Worm (Caenorhabditis elegans) whole organism, young adult: ENCODE data around the gene perm-1.

ENCODE experiments used
- B0019.2 ChIP-seq: fragments of 200-800 bp; sonication (Bioruptor generic); conservative IDR thresholded peaks from 2 replicates; pipeline ENCODE4 v1.3.6; 2022; ENCODE audit warnings: missing genetic modification reagents, missing genetic modification characterization, missing compliant biosample characterization
- C17E4.6 ChIP-seq: fragments of 200-800 bp; sonication (Bioruptor generic); IDR thresholded peaks from 2 replicates; pipeline ENCODE4 v1.3.6; 2022; ENCODE audit warnings: missing genetic modification reagents, missing genetic modification characterization, missing compliant biosample characterization
- F33H1.4 ChIP-seq: fragments of 200-800 bp; sonication (Bioruptor generic); IDR thresholded peaks from 2 replicates; pipeline ENCODE4 v1.3.6; 2022; ENCODE audit warnings: missing genetic modification reagents, missing genetic modification characterization, missing compliant biosample characterization
- F37B4.10 ChIP-seq: fragments of 200-800 bp; sonication (Bioruptor generic); IDR thresholded peaks from 2 replicates; pipeline ENCODE4 v1.3.6; 2022; ENCODE audit warnings: missing genetic modification characterization, missing compliant biosample characterization
- F39B2.1 ChIP-seq: fragments of 200-800 bp; sonication (Bioruptor generic); IDR thresholded peaks from 2 replicates; pipeline ENCODE4 v1.3.6; 2022; ENCODE audit warnings: missing genetic modification reagents, missing genetic modification characterization, missing compliant biosample characterization
- F55B11.4 ChIP-seq: sonication (generic microtip); optimal IDR thresholded peaks from 2 replicates; lab custom pipeline; 2016; ENCODE audit warnings: missing compliant biosample characterization, missing genetic modification characterization, borderline replicate concordance; ENCODE audit not compliant: insufficient read depth
- F57A8.1 ChIP-seq: fragments of 200-800 bp; sonication (Bioruptor generic); optimal IDR thresholded peaks from 2 replicates; lab custom pipeline; 2018; ENCODE audit warnings: mild to moderate bottlenecking, missing genetic modification characterization, moderate library complexity, missing compliant biosample characterization
- K12H6.12 ChIP-seq: fragments of 200-800 bp; sonication (Bioruptor generic); optimal IDR thresholded peaks from 2 replicates; lab custom pipeline; 2018; ENCODE audit warnings: mild to moderate bottlenecking, missing genetic modification characterization, missing compliant biosample characterization
- Y53F4B.3 ChIP-seq: fragments of 200-800 bp; sonication (Bioruptor generic); IDR thresholded peaks from 2 replicates; pipeline ENCODE4 v1.3.6; 2022; ENCODE audit warnings: missing genetic modification reagents, missing genetic modification characterization, missing compliant biosample characterization
- Y56A3A.18 ChIP-seq: fragments of 200-800 bp; sonication (Bioruptor generic); IDR thresholded peaks from 2 replicates; pipeline ENCODE4 v1.3.6; 2022; ENCODE audit warnings: missing genetic modification reagents, missing genetic modification characterization, missing compliant biosample characterization
- Y67H2A.10 ChIP-seq: fragments of 200-800 bp; sonication (Bioruptor generic); conservative IDR thresholded peaks from 2 replicates; pipeline ENCODE4 v1.3.6; 2022; ENCODE audit warnings: missing genetic modification reagents, missing genetic modification characterization, missing compliant biosample characterization
- Y79H2A.3 ChIP-seq: fragments of 200-800 bp; sonication (Bioruptor generic); conservative IDR thresholded peaks from 2 replicates; pipeline ENCODE4 v1.3.6; 2022; ENCODE audit warnings: missing genetic modification reagents, missing genetic modification characterization, missing compliant biosample characterization
- ama-1 ChIP-seq, 3 experiments: fragments of 150-350 bp in 1 of 3; sonication (generic microtip) in 2 of 3; optimal IDR thresholded peaks; 2 replicates each; lab custom pipeline; 2014 to 2018; ENCODE audit warnings: missing biosample characterization in 2 of 3, missing genetic modification characterization in 2 of 3, missing genetic modification reagents in 2 of 3
- aptf-2 ChIP-seq: fragments of 200-800 bp; sonication (Bioruptor generic); conservative IDR thresholded peaks from 2 replicates; pipeline ENCODE4 v1.3.6; 2022; ENCODE audit warnings: missing genetic modification reagents, missing genetic modification characterization, missing compliant biosample characterization
- athp-1 ChIP-seq: sonication (generic microtip); optimal IDR thresholded peaks from 2 replicates; lab custom pipeline; 2017; ENCODE audit warnings: mild to moderate bottlenecking, missing genetic modification characterization, missing compliant biosample characterization
- attf-3 ChIP-seq: fragments of 200-800 bp; sonication (Bioruptor generic); conservative IDR thresholded peaks from 2 replicates; pipeline ENCODE4 v1.3.6; 2022; ENCODE audit warnings: missing genetic modification reagents, missing genetic modification characterization, missing compliant biosample characterization
- attf-5 ChIP-seq: fragments of 200-800 bp; sonication (Bioruptor generic); optimal IDR thresholded peaks from 2 replicates; lab custom pipeline; 2018; ENCODE audit warnings: mild to moderate bottlenecking, missing genetic modification characterization, missing compliant biosample characterization
- bed-2 ChIP-seq: fragments of 200-800 bp; sonication (Bioruptor generic); IDR thresholded peaks from 2 replicates; pipeline ENCODE4 v1.3.6; 2022; ENCODE audit warnings: missing genetic modification reagents, missing genetic modification characterization, missing compliant biosample characterization
- cebp-2 ChIP-seq: fragments of 200-800 bp; sonication (Bioruptor generic); IDR thresholded peaks from 2 replicates; pipeline ENCODE4 v1.3.6; 2022; ENCODE audit warnings: missing genetic modification characterization, missing compliant biosample characterization
- ceh-100 ChIP-seq: fragments of 200-800 bp; sonication (Bioruptor generic); IDR thresholded peaks from 2 replicates; pipeline ENCODE4 v1.3.6; 2022; ENCODE audit warnings: missing genetic modification reagents, missing genetic modification characterization, missing compliant biosample characterization
- ceh-58 ChIP-seq: fragments of 200-800 bp; sonication (Bioruptor generic); IDR thresholded peaks from 2 replicates; pipeline ENCODE4 v1.3.6; 2022; ENCODE audit warnings: missing genetic modification characterization, missing compliant biosample characterization
- ceh-91 ChIP-seq: fragments of 200-800 bp; sonication (Bioruptor generic); IDR thresholded peaks from 2 replicates; pipeline ENCODE4 v1.3.6; 2022; ENCODE audit warnings: missing genetic modification reagents, missing genetic modification characterization, missing compliant biosample characterization
- dox-1 ChIP-seq: fragments of 200-800 bp; sonication (Bioruptor generic); IDR thresholded peaks from 2 replicates; pipeline ENCODE4 v1.3.6; 2022; ENCODE audit warnings: missing genetic modification reagents, missing genetic modification characterization, missing compliant biosample characterization
- dpff-1 ChIP-seq: sonication (generic microtip); optimal IDR thresholded peaks from 2 replicates; lab custom pipeline; 2017; ENCODE audit warnings: mild to moderate bottlenecking, missing genetic modification characterization, missing compliant biosample characterization
- egrh-3 ChIP-seq: fragments of 200-800 bp; sonication (Bioruptor generic); IDR thresholded peaks from 2 replicates; pipeline ENCODE4 v1.3.6; 2022; ENCODE audit warnings: missing genetic modification reagents, missing genetic modification characterization, missing compliant biosample characterization
- ets-4 ChIP-seq: fragments of 200-800 bp; sonication (Bioruptor generic); optimal IDR thresholded peaks from 2 replicates; lab custom pipeline; 2018; ENCODE audit warnings: mild to moderate bottlenecking, missing genetic modification characterization, missing compliant biosample characterization
- gei-17 ChIP-seq: fragments of 200-800 bp; sonication (Bioruptor generic); optimal IDR thresholded peaks from 2 replicates; lab custom pipeline; 2018; ENCODE audit warnings: mild to moderate bottlenecking, missing genetic modification characterization, missing compliant biosample characterization
- him-1 ChIP-seq: sonication (generic microtip); optimal IDR thresholded peaks from 2 replicates; lab custom pipeline; 2016; ENCODE audit warnings: missing genotype, missing genetic modification reagents, missing genetic modification characterization, missing compliant biosample characterization
- hlh-26 ChIP-seq: fragments of 200-800 bp; sonication (Bioruptor generic); conservative IDR thresholded peaks from 2 replicates; pipeline ENCODE4 v1.3.6; 2022; ENCODE audit warnings: missing genetic modification reagents, missing genetic modification characterization, missing compliant biosample characterization
- hmg-1.2 ChIP-seq: fragments of 200-800 bp; sonication (Bioruptor generic); IDR thresholded peaks from 2 replicates; pipeline ENCODE4 v1.3.6; 2022; ENCODE audit warnings: missing genetic modification reagents, missing genetic modification characterization, missing compliant biosample characterization
- hrde-1 ChIP-seq: sonication (generic microtip); optimal IDR thresholded peaks from 2 replicates; lab custom pipeline; 2016; ENCODE audit warnings: missing genetic modification characterization, mild to moderate bottlenecking, missing compliant biosample characterization, moderate library complexity, missing genotype, missing genetic modification reagents, borderline replicate concordance
- lin-26 ChIP-seq: fragments of 200-800 bp; sonication (Bioruptor generic); IDR thresholded peaks from 2 replicates; pipeline ENCODE4 v1.3.6; 2022; ENCODE audit warnings: missing genetic modification reagents, missing genetic modification characterization, missing compliant biosample characterization
- lin-40 ChIP-seq: sonication (generic microtip); optimal IDR thresholded peaks from 2 replicates; lab custom pipeline; 2016; ENCODE audit warnings: missing genetic modification characterization, mild to moderate bottlenecking, missing compliant biosample characterization, missing genotype, missing genetic modification reagents
- lin-54 ChIP-seq: fragments of 200-800 bp; sonication (Bioruptor generic); optimal IDR thresholded peaks from 2 replicates; lab custom pipeline; 2018; ENCODE audit warnings: mild to moderate bottlenecking, missing genetic modification characterization, missing compliant biosample characterization
- lsy-27 ChIP-seq: sonication (generic microtip); optimal IDR thresholded peaks from 2 replicates; lab custom pipeline; 2017; ENCODE audit warnings: missing genetic modification characterization, mild to moderate bottlenecking, missing compliant biosample characterization, antibody characterized with exemption, missing genotype, borderline replicate concordance; ENCODE audit not compliant: insufficient read depth
- madf-10 ChIP-seq: sonication (generic microtip); optimal IDR thresholded peaks from 2 replicates; lab custom pipeline; 2016; ENCODE audit warnings: mild to moderate bottlenecking, missing genetic modification characterization, missing compliant biosample characterization
- nfya-2 ChIP-seq: fragments of 200-800 bp; sonication (Bioruptor generic); IDR thresholded peaks from 2 replicates; pipeline ENCODE4 v1.3.6; 2022; ENCODE audit warnings: missing genetic modification reagents, missing genetic modification characterization, missing compliant biosample characterization
- rcor-1 ChIP-seq: fragments of 200-800 bp; sonication (Bioruptor generic); IDR thresholded peaks from 2 replicates; pipeline ENCODE4 v1.3.6; 2022; ENCODE audit warnings: missing genetic modification reagents, missing genetic modification characterization, missing compliant biosample characterization
- repo-1 ChIP-seq: sonication (generic microtip); optimal IDR thresholded peaks from 2 replicates; lab custom pipeline; 2017; ENCODE audit warnings: mild to moderate bottlenecking, missing genetic modification characterization, missing compliant biosample characterization
- snpc-1.3 ChIP-seq: sonication (generic microtip); optimal IDR thresholded peaks from 2 replicates; lab custom pipeline; 2017; ENCODE audit warnings: missing genetic modification characterization, mild to moderate bottlenecking, missing compliant biosample characterization, antibody characterized with exemption, moderate library complexity, missing genotype, missing genetic modification reagents; ENCODE audit not compliant: insufficient read depth
- snpc-3.4 ChIP-seq: sonication (generic microtip); optimal IDR thresholded peaks from 2 replicates; lab custom pipeline; 2017; ENCODE audit warnings: missing genetic modification characterization, mild to moderate bottlenecking, missing compliant biosample characterization, antibody characterized with exemption, moderate library complexity, missing genotype, missing genetic modification reagents
- snpc-4 ChIP-seq, 5 experiments: fragments of 150-350 bp in 1 of 5; sonication (generic microtip) in 4 of 5; optimal IDR thresholded peaks; 2 replicates each; lab custom pipeline; 2014 to 2018; ENCODE audit warnings: missing genetic modification characterization in 5 of 5, missing biosample characterization in 3 of 5, antibody characterized with exemption in 2 of 5, mild to moderate bottlenecking in 2 of 5, missing compliant biosample characterization in 2 of 5, missing genotype in 2 of 5, moderate library complexity in 2 of 5, missing genetic modification reagents in 1 of 5
- tbp1 ChIP-seq: fragments of 200-800 bp; sonication (Bioruptor generic); optimal IDR thresholded peaks from 2 replicates; lab custom pipeline; 2018; ENCODE audit warnings: mild to moderate bottlenecking, missing genetic modification characterization, missing compliant biosample characterization
- zfh-2 ChIP-seq: fragments of 200-800 bp; sonication (Bioruptor generic); conservative IDR thresholded peaks from 2 replicates; pipeline ENCODE4 v1.3.6; 2022; ENCODE audit warnings: missing genetic modification reagents, missing genetic modification characterization, missing compliant biosample characterization
- ztf-25 ChIP-seq: fragments of 200-800 bp; sonication (Bioruptor generic); IDR thresholded peaks from 2 replicates; pipeline ENCODE4 v1.3.6; 2022; ENCODE audit warnings: missing genetic modification reagents, missing genetic modification characterization, missing compliant biosample characterization

Gene perm-1

DNA sequence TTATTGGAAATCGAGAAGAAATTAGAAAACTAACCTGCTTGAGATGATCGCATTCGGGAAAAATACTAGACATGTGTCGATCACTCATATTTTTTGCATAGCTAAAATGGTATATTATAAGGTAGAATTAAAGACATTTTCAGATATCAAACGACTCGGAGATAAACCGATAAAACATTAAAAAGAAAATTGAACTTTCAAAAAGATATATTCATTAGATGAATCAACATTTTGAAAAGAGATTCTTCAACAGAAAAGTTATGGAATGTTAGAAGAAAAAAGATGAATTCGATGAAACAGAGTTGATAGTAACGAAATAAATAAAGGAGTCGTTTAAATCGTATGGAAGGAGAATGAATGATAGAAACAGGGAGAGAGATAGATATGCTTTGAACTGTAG is 25.0 kb upstream of the perm-1 start, which contains the start of gene mdmh-35:
mdmh-35 (minus strand) TSS at position 101 of the 400 bp plus-strand sequence.
- TF ChIP-seq dox-1 (GFP tag; lab: Robert Waterston, UW), result no peak
- TF ChIP-seq cebp-2, result no peak
- TF ChIP-seq athp-1 (tag; lab: Kevin White, UChicago), result no peak
- TF ChIP-seq rcor-1 (GFP tag; lab: Robert Waterston, UW), result no peak
- no peak for TF ChIP-seq F57A8.1 (GFP tag; lab: Kevin White, UChicago)
- no peak for TF ChIP-seq F55B11.4 (tag; lab: Kevin White, UChicago)
- no peak for TF ChIP-seq repo-1
- no peak for TF ChIP-seq lin-54 (GFP tag; lab: Kevin White, UChicago)
- TF ChIP-seq madf-10 (tag; lab: Kevin White, UChicago), result no peak
- TF ChIP-seq dpff-1 (tag; lab: Kevin White, UChicago), result no peak
- no peak for TF ChIP-seq egrh-3 (GFP tag; lab: Robert Waterston, UW)
- TF ChIP-seq Y67H2A.10 (GFP tag; lab: Robert Waterston, UW), result no peak
- no peak for TF ChIP-seq ceh-58 (GFP tag; lab: Robert Waterston, UW)
- TF ChIP-seq lsy-27 (tag; lab: Kevin White, UChicago), result no peak
- TF ChIP-seq snpc-4 (GFP tag; optimal IDR thresholded peaks at IDR 0.05; lab: Kevin White, UChicago), result no peak
- no peak for TF ChIP-seq snpc-4 (tag; optimal IDR thresholded peaks at IDR 0.05; lab: Kevin White, UChicago)
- no peak for TF ChIP-seq ztf-25 (GFP tag; lab: Robert Waterston, UW)
- TF ChIP-seq aptf-2, result no peak
- TF ChIP-seq Y53F4B.3 (GFP tag; lab: Robert Waterston, UW), result no peak

DNA sequence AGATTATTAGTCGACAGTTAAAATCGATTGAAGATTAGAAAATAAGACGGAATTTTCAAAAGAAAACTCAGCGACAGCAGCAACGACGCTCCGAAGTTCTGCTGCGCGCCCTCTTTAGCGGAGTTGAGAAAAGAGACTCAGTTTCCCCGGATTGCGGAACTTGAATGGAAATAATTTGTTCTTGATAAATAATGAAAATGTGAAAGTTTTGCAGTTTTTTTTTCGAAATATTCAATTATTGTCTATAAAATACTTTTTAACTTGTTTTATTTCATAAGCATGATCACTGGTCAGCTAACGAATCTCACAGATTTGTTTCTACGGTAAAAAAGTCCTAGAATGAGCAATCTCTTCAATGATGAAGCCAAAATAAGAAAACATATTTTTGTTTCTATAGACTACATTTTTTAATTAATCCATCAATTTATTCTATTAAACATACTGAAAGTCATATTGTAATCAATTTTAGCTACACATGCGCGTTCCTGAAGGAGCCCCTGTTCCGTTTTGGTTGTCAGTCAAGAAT is 23.1 kb upstream of the perm-1 start, which contains the start of the genes cec-3 and T09A5.15:
cec-3 (minus strand) TSS at position 116 of the 526 bp plus-strand sequence.
T09A5.15 (plus strand) TSS at position 476 of the 526 bp plus-strand sequence.
- peak; percentile 78 for TF ChIP-seq ceh-100 (GFP tag; lab: Robert Waterston, UW)
- no peak for TF ChIP-seq gei-17 (GFP tag; lab: Kevin White, UChicago)
- no peak for TF ChIP-seq ztf-25 (GFP tag; lab: Robert Waterston, UW)
- TF ChIP-seq egrh-3 (GFP tag; lab: Robert Waterston, UW), result no peak
- no peak for TF ChIP-seq lin-40 (tag; lab: Kevin White, UChicago)
- no peak for TF ChIP-seq ceh-91 (GFP tag; lab: Robert Waterston, UW)
- TF ChIP-seq hrde-1 (tag; lab: Kevin White, UChicago), result no peak
- no peak for TF ChIP-seq B0019.2
- peak; percentile 28 for TF ChIP-seq K12H6.12 (tag; lab: Kevin White, UChicago)
- no peak for TF ChIP-seq C17E4.6
- TF ChIP-seq lin-26 (GFP tag; lab: Robert Waterston, UW), result no peak
- TF ChIP-seq ets-4, result no peak
- no peak for TF ChIP-seq bed-2 (GFP tag; lab: Robert Waterston, UW)
- peak; percentile 97 for TF ChIP-seq attf-3 (GFP tag; lab: Robert Waterston, UW)
- no peak for TF ChIP-seq nfya-2 (GFP tag; lab: Robert Waterston, UW)
- TF ChIP-seq ama-1 (optimal IDR thresholded peaks at IDR 0.05; lab: Kevin White, UChicago), result no peak
- no peak for TF ChIP-seq ama-1 (GFP tag; optimal IDR thresholded peaks at IDR 0.05; lab: Kevin White, UChicago)
- no peak for TF ChIP-seq F37B4.10 (GFP tag; lab: Robert Waterston, UW)
- no peak for TF ChIP-seq zfh-2 (GFP tag; lab: Robert Waterston, UW)
- no peak for TF ChIP-seq Y79H2A.3
- no peak for TF ChIP-seq him-1 (tag; lab: Kevin White, UChicago)
- TF ChIP-seq attf-5 (GFP tag; lab: Kevin White, UChicago), result peak; percentile 1
- TF ChIP-seq snpc-3.4 (tag; lab: Kevin White, UChicago), result no peak
- TF ChIP-seq F55B11.4 (tag; lab: Kevin White, UChicago), result no peak
- no peak for TF ChIP-seq hmg-1.2 (GFP tag; lab: Robert Waterston, UW)
- no peak for TF ChIP-seq hlh-26 (GFP tag; lab: Robert Waterston, UW)
- no peak for TF ChIP-seq snpc-1.3 (tag; lab: Kevin White, UChicago)
- no peak for TF ChIP-seq tbp1 (GFP tag; lab: Kevin White, UChicago)
- TF ChIP-seq Y56A3A.18 (GFP tag; lab: Robert Waterston, UW), result no peak
- TF ChIP-seq F39B2.1 (GFP tag; lab: Robert Waterston, UW), result no peak
- TF ChIP-seq aptf-2, result no peak
- no peak for TF ChIP-seq F33H1.4 (GFP tag; lab: Robert Waterston, UW)
